Worm (Caenorhabditis elegans): Measurements from ENCODE around the gene Y75B8A.31.

The Y75B8A.31 gene

DNA sequence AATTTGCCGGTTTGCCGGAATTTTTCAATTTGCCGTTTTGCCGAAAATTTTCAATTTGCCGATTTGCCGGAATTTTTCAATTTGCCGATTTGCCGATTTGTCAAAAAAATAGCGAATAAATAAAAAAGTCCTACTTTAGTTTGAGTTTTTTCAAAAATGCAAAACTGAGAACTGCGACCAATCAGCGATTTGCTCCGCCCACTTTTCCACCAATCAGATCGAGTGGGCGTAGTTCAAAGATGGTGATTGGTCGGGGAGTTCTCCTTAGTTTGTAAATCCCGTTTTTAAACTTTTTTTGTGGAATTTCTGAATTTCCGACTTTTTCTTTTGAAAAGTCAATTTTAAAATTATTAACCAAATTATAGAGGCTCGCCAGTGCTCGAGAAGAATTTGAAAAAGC is 20.1 kb upstream of the Y75B8A.31 start:
- TF ChIP-seq nhr-84 (tag; optimal IDR thresholded peaks at IDR 0.05) (no peak), tbx-2 (tag; optimal IDR thresholded peaks at IDR 0.05) (no peak), egl-13 (tag; optimal IDR thresholded peaks at IDR 0.05) (no peak), dpl-1 (GFP tag; optimal IDR thresholded peaks at IDR 0.05) (no peak), aly-2 (tag; optimal IDR thresholded peaks at IDR 0.05) (no peak)

ce11 chrIII:12333445-12333844 is 18.0 kb upstream of the Y75B8A.31 start, which contains the start of gene zip-1:
zip-1 (plus strand) TSS chrIII:12333745.
- no peak for TF ChIP-seq irx-1 (tag; optimal IDR thresholded peaks at IDR 0.05)
- no peak for TF ChIP-seq mab-9 (GFP tag; IDR thresholded peaks at IDR 0.05)
- TF ChIP-seq hlh-4 (tag; optimal IDR thresholded peaks at IDR 0.05), result no peak
- TF ChIP-seq pag-3 (tag; optimal IDR thresholded peaks at IDR 0.05; ENCODE audit: borderline replicate concordance, insufficient read depth), result no peak
- TF ChIP-seq grh-1 (GFP tag; IDR thresholded peaks at IDR 0.05), result no peak
- no peak for TF ChIP-seq nhr-71 (tag; optimal IDR thresholded peaks at IDR 0.05)
- TF ChIP-seq mdl-1 (tag; optimal IDR thresholded peaks at IDR 0.05), result no peak
- no peak for TF ChIP-seq nhr-90 (tag; optimal IDR thresholded peaks at IDR 0.05; ENCODE audit: poor library complexity)
- TF ChIP-seq tbx-2 (tag; optimal IDR thresholded peaks at IDR 0.05), result no peak

- TF ChIP-seq efl-1 (optimal IDR thresholded peaks at IDR 0.05) (no peak), efl-1 (GFP tag; optimal IDR thresholded peaks at IDR 0.05 in 1 of 2) (peak in 1 of 2 experiments; percentile 46), nhr-71 (tag; optimal IDR thresholded peaks at IDR 0.05) (no peak)
These were observed 17.2 kb upstream of the Y75B8A.31 start for ce11 chrIII:12334268-12334667.

ce11 chrIII:12335400-12335994 is 15.9 kb upstream of the Y75B8A.31 start:
- TF ChIP-seq irx-1 (tag; optimal IDR thresholded peaks at IDR 0.05) (peak; percentile 76), snpc-4 (tag; optimal IDR thresholded peaks at IDR 0.05) (peak; percentile 48), nhr-11 (tag; optimal IDR thresholded peaks at IDR 0.05) (no peak), efl-3 (GFP tag; optimal IDR thresholded peaks at IDR 0.05) (no peak), unc-98 (GFP tag; IDR thresholded peaks at IDR 0.05) (no peak), nhr-47 (tag; optimal IDR thresholded peaks at IDR 0.05) (peak; percentile 67), nhr-237 (tag; optimal IDR thresholded peaks at IDR 0.05) (peak; percentile 25), snu-23 (GFP tag; optimal IDR thresholded peaks at IDR 0.05) (peak; percentile 88), fkh-10 (GFP tag; optimal IDR thresholded peaks at IDR 0.05) (peak; percentile 21), nhr-90 (tag; optimal IDR thresholded peaks at IDR 0.05; ENCODE audit: poor library complexity) (peak; percentile 76), blmp-1 (tag; optimal IDR thresholded peaks at IDR 0.05) (peak; percentile 88), unc-130 (tag; optimal IDR thresholded peaks at IDR 0.05) (peak; percentile 73), dsc-1 (tag; optimal IDR thresholded peaks at IDR 0.05) (peak; percentile 16), fkh-8 (tag; optimal IDR thresholded peaks at IDR 0.05) (peak; percentile 41), elt-3 (tag; optimal IDR thresholded peaks at IDR 0.05) (peak in 4 of 6 experiments; percentile 20 to 66 (median 55)), efl-1 (optimal IDR thresholded peaks at IDR 0.05) (peak; percentile 76), efl-1 (GFP tag; optimal IDR thresholded peaks at IDR 0.05 in 1 of 2) (peak; percentile 59 to 94), mab-9 (GFP tag; IDR thresholded peaks at IDR 0.05) (no peak), mep-1 (tag; optimal IDR thresholded peaks at IDR 0.05) (peak; percentile 58), hlh-4 (tag; optimal IDR thresholded peaks at IDR 0.05) (no peak), lsy-2 (tag; optimal IDR thresholded peaks at IDR 0.05) (peak; percentile 75 to 82), rnt-1 (tag; optimal IDR thresholded peaks at IDR 0.05) (peak; percentile 69), ceh-90 (tag; optimal IDR thresholded peaks at IDR 0.05) (no peak), ceh-82 (tag; optimal IDR thresholded peaks at IDR 0.05) (peak in 2 of 3 experiments; percentile 46 to 67), nhr-77 (tag; optimal IDR thresholded peaks at IDR 0.05) (peak; percentile 73), ets-5 (GFP tag; IDR thresholded peaks at IDR 0.05) (no peak), isw-1 (GFP tag; IDR thresholded peaks at IDR 0.05) (peak; percentile 19; the same call in 1 of the 2 replicates), xbp-1 (tag; optimal IDR thresholded peaks at IDR 0.05) (peak; percentile 58), aly-2 (tag; optimal IDR thresholded peaks at IDR 0.05) (peak; percentile 4), nhr-19 (GFP tag; conservative IDR thresholded peaks at IDR 0.05) (peak; percentile 59), ama-1 (optimal IDR thresholded peaks at IDR 0.05) (no peak), nhr-20 (tag; optimal IDR thresholded peaks at IDR 0.05) (peak; percentile 92), lin-14 (GFP tag; optimal IDR thresholded peaks at IDR 0.05) (peak; percentile 92), tbx-2 (tag; optimal IDR thresholded peaks at IDR 0.05) (peak; percentile 78), lin-13 (GFP tag; optimal IDR thresholded peaks at IDR 0.05) (peak; percentile 41), egl-13 (tag; optimal IDR thresholded peaks at IDR 0.05) (no peak), skn-1 (tag; optimal IDR thresholded peaks at IDR 0.05) (peak; percentile 69), dpl-1 (GFP tag; optimal IDR thresholded peaks at IDR 0.05) (peak; percentile 63 to 67 (median 63)), pag-3 (tag; optimal IDR thresholded peaks at IDR 0.05; ENCODE audit: borderline replicate concordance, insufficient read depth) (peak; percentile 46), nhr-71 (tag; optimal IDR thresholded peaks at IDR 0.05) (peak; percentile 92)
